Fruit fly (Drosophila melanogaster) whole organism, embryonic: Measurements from ENCODE around the gene CG9837.

Source experiments
- Bgb ChIP-seq: fragments of 200-800 bp; sonication (Bioruptor generic); IDR thresholded peaks from 2 replicates; pipeline ENCODE4 v1.3.6; 2022; ENCODE audit warnings: missing biosample characterization, missing genetic modification characterization; ENCODE audit not compliant: partially characterized antibody
- BtbVII ChIP-seq: fragments of 200-800 bp; sonication (Bioruptor generic); optimal IDR thresholded peaks from 3 replicates; lab custom pipeline; 2017; ENCODE audit warnings: missing biosample characterization, mild to moderate bottlenecking, missing genetic modification characterization
- CG10366 ChIP-seq: fragments of 200-800 bp; sonication (Bioruptor generic); IDR thresholded peaks from 2 replicates; pipeline ENCODE4 v1.3.6; 2022; ENCODE audit warnings: missing biosample characterization, missing genetic modification characterization
- CG11723 ChIP-seq: fragments of 200-800 bp; sonication (Bioruptor generic); optimal IDR thresholded peaks from 2 replicates; lab custom pipeline; 2017; ENCODE audit warnings: missing biosample characterization, mild to moderate bottlenecking, missing genetic modification characterization
- CG12744 ChIP-seq: fragments of 200-800 bp; sonication (Bioruptor generic); optimal IDR thresholded peaks from 2 replicates; lab custom pipeline; 2016; ENCODE audit warnings: missing biosample characterization, missing genetic modification characterization
- CG13287 ChIP-seq: fragments of 200-800 bp; sonication (Bioruptor generic); IDR thresholded peaks from 2 replicates; pipeline ENCODE4 v1.3.6; 2022; ENCODE audit warnings: missing biosample characterization, missing genetic modification characterization; ENCODE audit not compliant: partially characterized antibody
- CG14050 ChIP-seq: fragments of 200-800 bp; sonication (Bioruptor generic); IDR thresholded peaks from 3 replicates; pipeline ENCODE4 v1.3.6; 2022; ENCODE audit warnings: missing biosample characterization, missing genetic modification characterization
- CG14710 ChIP-seq: fragments of 200-800 bp; sonication (Bioruptor generic); optimal IDR thresholded peaks from 3 replicates; lab custom pipeline; 2019; ENCODE audit warnings: missing biosample characterization, mild to moderate bottlenecking, missing genetic modification characterization, moderate library complexity
- CG1602 ChIP-seq: fragments of 200-800 bp; sonication (Bioruptor generic); optimal IDR thresholded peaks from 3 replicates; lab custom pipeline; 2016; ENCODE audit warnings: missing biosample characterization, missing genetic modification characterization
- CG17568 ChIP-seq: fragments of 200-800 bp; sonication (Bioruptor generic); optimal IDR thresholded peaks from 2 replicates; lab custom pipeline; 2018; ENCODE audit warnings: missing biosample characterization, mild to moderate bottlenecking, missing genetic modification characterization, moderate library complexity
- CG2129 ChIP-seq: fragments of 200-800 bp; sonication (Bioruptor generic); IDR thresholded peaks from 2 replicates; pipeline ENCODE4 v1.3.6; 2022; ENCODE audit warnings: missing biosample characterization, missing genetic modification characterization; ENCODE audit not compliant: partially characterized antibody
- CG34422 ChIP-seq: fragments of 200-800 bp; sonication (Bioruptor generic); IDR thresholded peaks from 3 replicates; pipeline ENCODE4 v1.3.6; 2022; ENCODE audit warnings: missing biosample characterization, missing genetic modification characterization
- CG4360 ChIP-seq: fragments of 200-800 bp; sonication (Bioruptor generic); IDR thresholded peaks from 2 replicates; pipeline ENCODE4 v1.3.6; 2022; ENCODE audit warnings: missing biosample characterization, missing genetic modification characterization
- CG4424 ChIP-seq: fragments of 200-800 bp; sonication (Bioruptor generic); optimal IDR thresholded peaks from 3 replicates; lab custom pipeline; 2016; ENCODE audit warnings: missing biosample characterization, missing genetic modification characterization
- CG6175 ChIP-seq: fragments of 200-800 bp; sonication (Bioruptor generic); IDR thresholded peaks from 3 replicates; pipeline ENCODE4 v1.3.6; 2022; ENCODE audit warnings: missing biosample characterization, missing genetic modification characterization
- CG7271 ChIP-seq: fragments of 200-800 bp; sonication (Bioruptor generic); optimal IDR thresholded peaks from 2 replicates; lab custom pipeline; 2018; ENCODE audit warnings: missing biosample characterization, mild to moderate bottlenecking, missing genetic modification characterization, moderate library complexity
- CG7556 ChIP-seq: fragments of 200-800 bp; sonication (Bioruptor generic); optimal IDR thresholded peaks from 2 replicates; lab custom pipeline; 2017; ENCODE audit warnings: missing biosample characterization, mild to moderate bottlenecking, missing genetic modification characterization
- CG8478 ChIP-seq: fragments of >200 bp; optimal IDR thresholded peaks from 2 replicates; lab custom pipeline; 2018
- CG8924 ChIP-seq: fragments of 200-800 bp; optimal IDR thresholded peaks from 3 replicates; lab custom pipeline; 2019; ENCODE audit warnings: missing biosample characterization, mild to moderate bottlenecking, missing genetic modification characterization, moderate library complexity
- CTCF ChIP-seq: fragments of 200-800 bp; sonication (Bioruptor generic); optimal IDR thresholded peaks from 2 replicates; lab custom pipeline; 2017; ENCODE audit warnings: missing biosample characterization, mild to moderate bottlenecking, missing genetic modification characterization, moderate library complexity
- D19B ChIP-seq: fragments of 200-800 bp; sonication (Bioruptor generic); optimal IDR thresholded peaks from 2 replicates; lab custom pipeline; 2017; ENCODE audit warnings: missing biosample characterization, mild to moderate bottlenecking, missing genetic modification characterization
- Dad ChIP-seq: fragments of 200-800 bp; sonication (Bioruptor generic); optimal IDR thresholded peaks from 3 replicates; lab custom pipeline; 2016; ENCODE audit warnings: missing biosample characterization, missing genetic modification characterization
- Ets65A ChIP-seq: fragments of 200-800 bp; sonication (Bioruptor generic); peaks from one replicate; lab custom pipeline; 2016; ENCODE audit warnings: missing biosample characterization, missing genetic modification characterization
- Ets97D ChIP-seq: fragments of 200-800 bp; sonication (Bioruptor generic); optimal IDR thresholded peaks from 3 replicates; lab custom pipeline; 2016; ENCODE audit warnings: missing biosample characterization, missing genetic modification characterization
- Hmr ChIP-seq: fragments of 200-800 bp; sonication (Bioruptor generic); optimal IDR thresholded peaks from 3 replicates; lab custom pipeline; 2017; ENCODE audit warnings: mild to moderate bottlenecking, missing biosample characterization, missing genetic modification reagents, missing genetic modification characterization
- Hr3 ChIP-seq: fragments of 200-800 bp; sonication (Bioruptor generic); optimal IDR thresholded peaks from 3 replicates; lab custom pipeline; 2016; ENCODE audit warnings: missing biosample characterization, missing genetic modification characterization
- Jarid2 ChIP-seq: fragments of 200-800 bp; sonication (Bioruptor generic); optimal IDR thresholded peaks from 3 replicates; lab custom pipeline; 2017; ENCODE audit warnings: mild to moderate bottlenecking, missing biosample characterization, missing genetic modification reagents, missing genetic modification characterization
- MBD-R2 ChIP-seq: fragments of 200-800 bp; sonication (Bioruptor generic); IDR thresholded peaks from 2 replicates; pipeline ENCODE4 v1.3.6; 2022; ENCODE audit warnings: missing biosample characterization, missing genetic modification characterization
- NC2β ChIP-seq: fragments of 200-800 bp; sonication (Bioruptor generic); optimal IDR thresholded peaks from 2 replicates; lab custom pipeline; 2016; ENCODE audit warnings: missing biosample characterization, missing genetic modification characterization
- NK7.1 ChIP-seq: fragments of 200-800 bp; sonication (Bioruptor generic); optimal IDR thresholded peaks from 3 replicates; lab custom pipeline; 2016; ENCODE audit warnings: missing biosample characterization, missing genetic modification characterization
- Ravus ChIP-seq: fragments of 200-800 bp; sonication (Bioruptor generic); IDR thresholded peaks from 2 replicates; pipeline ENCODE4 v1.3.6; 2022; ENCODE audit warnings: missing biosample characterization, missing genetic modification characterization
- Rfx ChIP-seq: fragments of 200-800 bp; sonication (Bioruptor generic); IDR thresholded peaks from 2 replicates; pipeline ENCODE4 v1.3.6; 2022; ENCODE audit warnings: missing biosample characterization, missing genetic modification characterization
- Ssrp ChIP-seq: fragments of 200-800 bp; sonication (Bioruptor generic); optimal IDR thresholded peaks from 2 replicates; lab custom pipeline; 2018; ENCODE audit warnings: missing biosample characterization, mild to moderate bottlenecking, missing genetic modification characterization, moderate library complexity
- Taf1 ChIP-seq: fragments of 200-800 bp; sonication (Bioruptor generic); IDR thresholded peaks from 2 replicates; pipeline ENCODE4 v1.3.6; 2022; ENCODE audit warnings: missing biosample characterization, missing genetic modification characterization
- Tbp ChIP-seq: fragments of >200 bp; optimal IDR thresholded peaks from 2 replicates; lab custom pipeline; 2018; ENCODE audit warnings: missing biosample characterization, missing genetic modification characterization
- Usf ChIP-seq: fragments of 200-800 bp; sonication (Bioruptor generic); optimal IDR thresholded peaks from 2 replicates; lab custom pipeline; 2017; ENCODE audit warnings: missing genotype, missing biosample characterization, missing genetic modification characterization
- ac ChIP-seq: fragments of 200-800 bp; sonication (Bioruptor generic); optimal IDR thresholded peaks from 3 replicates; lab custom pipeline; 2017; ENCODE audit warnings: missing biosample characterization, mild to moderate bottlenecking, missing genetic modification characterization
- bcd ChIP-seq: fragments of 200-800 bp; sonication (Bioruptor generic); optimal IDR thresholded peaks from 2 replicates; lab custom pipeline; 2017; ENCODE audit warnings: missing biosample characterization, mild to moderate bottlenecking, missing genetic modification characterization
- cas ChIP-seq: fragments of 200-800 bp; sonication (Bioruptor generic); IDR thresholded peaks from 2 replicates; pipeline ENCODE4 v1.3.6; 2022; ENCODE audit warnings: missing biosample characterization, missing genetic modification characterization
- caup ChIP-seq: fragments of 200-800 bp; sonication (Bioruptor generic); optimal IDR thresholded peaks from 3 replicates; lab custom pipeline; 2017; ENCODE audit warnings: missing biosample characterization, mild to moderate bottlenecking, missing genetic modification characterization, moderate library complexity; ENCODE audit not compliant: severe bottlenecking
- cwo ChIP-seq: fragments of 200-800 bp; sonication (Bioruptor generic); optimal IDR thresholded peaks from 3 replicates; lab custom pipeline; 2017; ENCODE audit warnings: missing biosample characterization, missing genetic modification characterization, mild to moderate bottlenecking, moderate library complexity, missing genetic modification reagents
- da ChIP-seq: fragments of 200-800 bp; sonication (Bioruptor generic); optimal IDR thresholded peaks from 2 replicates; lab custom pipeline; 2016; ENCODE audit warnings: missing biosample characterization, missing genetic modification characterization
- ewg ChIP-seq: fragments of 200-800 bp; sonication (Bioruptor generic); optimal IDR thresholded peaks from 3 replicates; lab custom pipeline; 2017; ENCODE audit warnings: mild to moderate bottlenecking, missing biosample characterization, missing genetic modification reagents, missing genetic modification characterization
- ham ChIP-seq: fragments of 200-800 bp; sonication (Bioruptor generic); IDR thresholded peaks from 2 replicates; pipeline ENCODE4 v1.3.6; 2022; ENCODE audit warnings: missing biosample characterization, missing genetic modification characterization
- hkb ChIP-seq, 2 experiments: fragments of 200-800 bp in 1 of 2; fragments of >200 bp in 1 of 2; sonication (Bioruptor generic) in 1 of 2; IDR thresholded peaks in 1 of 2; optimal IDR thresholded peaks in 1 of 2; 2 replicates each; pipeline versions ENCODE4 v1.3.6 to Lab custom; 2017 to 2022; ENCODE audit warnings: missing biosample characterization in 1 of 2, missing genetic modification characterization in 1 of 2
- jumu ChIP-seq: fragments of 200-800 bp; sonication (Bioruptor generic); optimal IDR thresholded peaks from 3 replicates; lab custom pipeline; 2016; ENCODE audit warnings: missing biosample characterization, missing genetic modification characterization
- knrl ChIP-seq: fragments of 200-800 bp; sonication (Bioruptor generic); IDR thresholded peaks from 3 replicates; pipeline ENCODE4 v1.3.6; 2022; ENCODE audit warnings: missing biosample characterization, missing genetic modification characterization; ENCODE audit not compliant: partially characterized antibody
- pros ChIP-seq: fragments of 200-800 bp; sonication (Bioruptor generic); optimal IDR thresholded peaks from 3 replicates; lab custom pipeline; 2019; ENCODE audit warnings: missing biosample characterization, mild to moderate bottlenecking, missing genetic modification characterization, moderate library complexity
- row ChIP-seq: fragments of 200-800 bp; sonication (Bioruptor generic); IDR thresholded peaks from 3 replicates; pipeline ENCODE4 v1.3.6; 2022; ENCODE audit warnings: missing biosample characterization, missing genetic modification characterization
- sens ChIP-seq: fragments of 200-800 bp; sonication (Bioruptor generic); peaks from one replicate; lab custom pipeline; 2016; ENCODE audit warnings: missing biosample characterization, missing genetic modification characterization
- tap ChIP-seq: fragments of 200-800 bp; optimal IDR thresholded peaks from 3 replicates; lab custom pipeline; 2019; ENCODE audit warnings: missing biosample characterization, mild to moderate bottlenecking, missing genetic modification characterization, moderate library complexity
- tup ChIP-seq: fragments of 200-800 bp; sonication (Bioruptor generic); optimal IDR thresholded peaks from 2 replicates; lab custom pipeline; 2016; ENCODE audit warnings: missing biosample characterization, mild to moderate bottlenecking, missing genetic modification characterization, moderate library complexity

The CG9837 gene

dm6 chr3R:8784788-8785187, 28.6 kb downstream of the CG9837 start (continued):
- no peak for TF ChIP-seq NK7.1 (GFP tag; lab: Kevin White, UChicago)
- peak; percentile 30 for TF ChIP-seq Ssrp (tag; lab: Kevin White, UChicago)
- peak; percentile 29; the same call in 1 of the 2 replicates for TF ChIP-seq cas (GFP tag; lab: Robert Waterston, UW)
- TF ChIP-seq CG6175 (GFP tag; lab: Robert Waterston, UW) = no peak
- TF ChIP-seq BtbVII (GFP tag; lab: Kevin White, UChicago) = no peak
- TF ChIP-seq CG1602 (GFP tag; lab: Kevin White, UChicago) = peak; percentile 23
- TF ChIP-seq CG7556 = no peak
- TF ChIP-seq CG10366 (GFP tag; lab: Robert Waterston, UW) = peak; percentile 24; the same call in 1 of the 2 replicates
- no peak for TF ChIP-seq CG11723 (GFP tag; lab: Kevin White, UChicago)
- no peak for TF ChIP-seq CG4360 (GFP tag; lab: Robert Waterston, UW)
- TF ChIP-seq caup (GFP tag; lab: Kevin White, UChicago) = peak; percentile 37
- no peak for TF ChIP-seq hkb (optimal IDR thresholded peaks at IDR 0.05; lab: Kevin White, UChicago)
- peak; percentile 48; the same call in 1 of the 2 replicates for TF ChIP-seq hkb (GFP tag; IDR thresholded peaks at IDR 0.05; lab: Robert Waterston, UW)
- no peak for TF ChIP-seq knrl
- peak; percentile 89 for TF ChIP-seq D19B (GFP tag; lab: Kevin White, UChicago)
- peak; percentile 78 for TF ChIP-seq row (GFP tag; lab: Robert Waterston, UW)
- TF ChIP-seq MBD-R2 (GFP tag; lab: Robert Waterston, UW) = peak; percentile 25; the same call in 1 of the 2 replicates
- no peak for TF ChIP-seq Tbp (GFP tag; lab: Kevin White, UChicago)
- TF ChIP-seq CG12744 (GFP tag; lab: Kevin White, UChicago) = no peak
- TF ChIP-seq Bgb (GFP tag; lab: Robert Waterston, UW) = no peak
- no peak for TF ChIP-seq ham
- TF ChIP-seq Dad = peak; percentile 23
- peak; percentile 84 for TF ChIP-seq sens
- no peak for TF ChIP-seq tup (GFP tag; lab: Kevin White, UChicago)
- peak; percentile 85 for TF ChIP-seq Ets65A (GFP tag; lab: Kevin White, UChicago)
- no peak for TF ChIP-seq NC2β (GFP tag; lab: Kevin White, UChicago)
- TF ChIP-seq CG13287 = no peak
- TF ChIP-seq Hmr (GFP tag; lab: Kevin White, UChicago) = peak; percentile 44
- TF ChIP-seq pros = no peak
- TF ChIP-seq CG14050 (GFP tag; lab: Robert Waterston, UW) = peak; percentile 44; the same call in 1 of the 3 replicates
- no peak for TF ChIP-seq CG8924
- TF ChIP-seq Jarid2 (GFP tag; lab: Kevin White, UChicago) = no peak
- TF ChIP-seq Taf1 (GFP tag; lab: Robert Waterston, UW) = 0 out of 2 replicates have a peak, but pooled peaks have one; percentile 44
- TF ChIP-seq CG7271 (tag; lab: Kevin White, UChicago) = no peak
- no peak for TF ChIP-seq CG17568 (GFP tag; lab: Kevin White, UChicago)
- peak; percentile 62; the same call in 2 of the 3 replicates for TF ChIP-seq CG34422 (GFP tag; lab: Robert Waterston, UW)
- no peak for TF ChIP-seq CTCF
- 0 out of 2 replicates have a peak, but pooled peaks have one; percentile 2 for TF ChIP-seq Ravus (GFP tag; lab: Robert Waterston, UW)
- no peak for TF ChIP-seq cwo (GFP tag; lab: Kevin White, UChicago)
- TF ChIP-seq CG14710 (tag; lab: Kevin White, UChicago) = no peak
- no peak for TF ChIP-seq da (GFP tag; lab: Kevin White, UChicago)
- TF ChIP-seq ac (GFP tag; lab: Kevin White, UChicago) = no peak
- TF ChIP-seq CG8478 (lab: Kevin White, UChicago) = no peak
- no peak for TF ChIP-seq CG2129 (GFP tag; lab: Robert Waterston, UW)
- TF ChIP-seq CG4424 (GFP tag; lab: Kevin White, UChicago) = no peak
- peak; percentile 38 for TF ChIP-seq bcd (GFP tag; lab: Kevin White, UChicago)
- TF ChIP-seq ewg (GFP tag; lab: Kevin White, UChicago) = no peak
- no peak for TF ChIP-seq Usf (GFP tag; lab: Kevin White, UChicago)
- TF ChIP-seq Rfx (GFP tag; lab: Robert Waterston, UW) = peak; percentile 84
- TF ChIP-seq jumu = peak; percentile 25
- TF ChIP-seq Hr3 (GFP tag; lab: Kevin White, UChicago) = peak; percentile 5
- TF ChIP-seq Ets97D = no peak
- TF ChIP-seq tap (tag; lab: Kevin White, UChicago) = no peak
